Worm (Caenorhabditis elegans) whole organism, late embryonic: ENCODE results near the gene Y69A2AR.23.

Source experiments
- C08G9.2 ChIP-seq: sonication (generic microtip); optimal IDR thresholded peaks from 2 replicates; lab custom pipeline; 2016; ENCODE audit warnings: mild to moderate bottlenecking, missing genetic modification characterization, moderate library complexity, missing compliant biosample characterization
- K09A11.1 ChIP-seq: sonication (generic microtip); optimal IDR thresholded peaks from 2 replicates; lab custom pipeline; 2017; ENCODE audit warnings: antibody characterized with exemption, mild to moderate bottlenecking, missing genetic modification characterization, missing compliant biosample characterization; ENCODE audit not compliant: insufficient read depth
- T23F11.4 ChIP-seq: fragments of 200-800 bp; sonication (Bioruptor generic); optimal IDR thresholded peaks from 2 replicates; lab custom pipeline; 2018; ENCODE audit warnings: mild to moderate bottlenecking, missing genetic modification characterization, missing compliant biosample characterization
- ahr-1 ChIP-seq: sonication (generic microtip); optimal IDR thresholded peaks from 2 replicates; lab custom pipeline; 2016; ENCODE audit warnings: missing genetic modification characterization, missing compliant biosample characterization
- ama-1 ChIP-seq: fragments of 150-350 bp; optimal IDR thresholded peaks from 2 replicates; lab custom pipeline; 2014
- ceh-14 ChIP-seq: sonication (generic microtip); optimal IDR thresholded peaks from 2 replicates; lab custom pipeline; 2016; ENCODE audit warnings: missing genotype, missing genetic modification characterization, missing compliant biosample characterization
- ceh-18 ChIP-seq: sonication (generic microtip); optimal IDR thresholded peaks from 2 replicates; lab custom pipeline; 2016; ENCODE audit warnings: missing genetic modification characterization, missing compliant biosample characterization
- ceh-22 ChIP-seq: sonication (generic microtip); optimal IDR thresholded peaks from 2 replicates; lab custom pipeline; 2017; ENCODE audit warnings: missing biosample characterization, missing genetic modification characterization
- ceh-24 ChIP-seq: sonication (generic microtip); optimal IDR thresholded peaks from 2 replicates; lab custom pipeline; 2016; ENCODE audit warnings: mild to moderate bottlenecking, missing genetic modification characterization, missing compliant biosample characterization
- ceh-30 ChIP-seq: fragments of 150-350 bp; optimal IDR thresholded peaks from 2 replicates; lab custom pipeline; 2014; ENCODE audit warnings: missing biosample characterization, missing genetic modification characterization
- ceh-31 ChIP-seq: sonication (generic microtip); optimal IDR thresholded peaks from 2 replicates; lab custom pipeline; 2016; ENCODE audit warnings: missing genetic modification characterization, missing compliant biosample characterization
- ceh-45 ChIP-seq: fragments of 200-800 bp; sonication (Bioruptor generic); IDR thresholded peaks from 2 replicates; pipeline ENCODE4 v1.3.6; 2022; ENCODE audit warnings: missing genetic modification reagents, missing genetic modification characterization, missing compliant biosample characterization
- ceh-48 ChIP-seq: sonication (generic microtip); optimal IDR thresholded peaks from 2 replicates; lab custom pipeline; 2016; ENCODE audit warnings: missing genetic modification characterization, inconsistent platforms, missing compliant biosample characterization
- ceh-6 ChIP-seq: fragments of 200-800 bp; sonication (Bioruptor generic); optimal IDR thresholded peaks from 2 replicates; lab custom pipeline; 2018; ENCODE audit warnings: mild to moderate bottlenecking, missing genetic modification characterization, missing compliant biosample characterization
- che-1 ChIP-seq: sonication (generic microtip); optimal IDR thresholded peaks from 2 replicates; lab custom pipeline; 2016; ENCODE audit warnings: mild to moderate bottlenecking, missing genetic modification characterization, missing compliant biosample characterization
- dve-1 ChIP-seq: sonication (generic microtip); optimal IDR thresholded peaks from 2 replicates; lab custom pipeline; 2017; ENCODE audit warnings: antibody characterized with exemption, mild to moderate bottlenecking, missing genetic modification characterization, missing compliant biosample characterization
- elt-2 ChIP-seq: sonication (generic microtip); optimal IDR thresholded peaks from 2 replicates; lab custom pipeline; 2016; ENCODE audit warnings: missing genetic modification reagents, missing genetic modification characterization, missing compliant biosample characterization
- elt-4 ChIP-seq: sonication (generic microtip); optimal IDR thresholded peaks from 2 replicates; lab custom pipeline; 2016; ENCODE audit warnings: missing genetic modification characterization, missing compliant biosample characterization
- ets-4 ChIP-seq: sonication (generic microtip); optimal IDR thresholded peaks from 2 replicates; lab custom pipeline; 2016; ENCODE audit warnings: missing genetic modification characterization, missing compliant biosample characterization
- eyg-1 ChIP-seq: sonication (generic microtip); optimal IDR thresholded peaks from 2 replicates; lab custom pipeline; 2016; ENCODE audit warnings: missing genotype, missing genetic modification characterization, missing compliant biosample characterization
- fax-1 ChIP-seq: sonication (generic microtip); optimal IDR thresholded peaks from 2 replicates; lab custom pipeline; 2016; ENCODE audit warnings: missing genotype, missing genetic modification characterization, missing compliant biosample characterization
- gmeb-2 ChIP-seq: sonication (generic microtip); optimal IDR thresholded peaks from 2 replicates; lab custom pipeline; 2016; ENCODE audit warnings: missing genetic modification characterization, inconsistent platforms, missing compliant biosample characterization
- hlh-15 ChIP-seq: sonication (generic microtip); optimal IDR thresholded peaks from 2 replicates; lab custom pipeline; 2016; ENCODE audit warnings: missing genetic modification characterization, missing compliant biosample characterization
- hlh-30 ChIP-seq: sonication (generic microtip); optimal IDR thresholded peaks from 2 replicates; lab custom pipeline; 2017; ENCODE audit warnings: antibody characterized with exemption, missing genetic modification characterization, missing compliant biosample characterization; ENCODE audit not compliant: insufficient read depth
- hlh-8 ChIP-seq: sonication (generic microtip); optimal IDR thresholded peaks from 2 replicates; lab custom pipeline; 2016; ENCODE audit warnings: missing genotype, missing genetic modification characterization, missing compliant biosample characterization
- lin-11 ChIP-seq: fragments of 200-800 bp; sonication (Bioruptor generic); optimal IDR thresholded peaks from 2 replicates; lab custom pipeline; 2018; ENCODE audit warnings: mild to moderate bottlenecking, missing genetic modification characterization, missing compliant biosample characterization
- madf-2 ChIP-seq: sonication (generic microtip); optimal IDR thresholded peaks from 2 replicates; lab custom pipeline; 2017; ENCODE audit warnings: missing genetic modification characterization, missing compliant biosample characterization
- mec-3 ChIP-seq: sonication (generic microtip); optimal IDR thresholded peaks from 2 replicates; lab custom pipeline; 2016; ENCODE audit warnings: borderline replicate concordance, missing genetic modification characterization, missing compliant biosample characterization
- nfya-1 ChIP-seq: sonication (generic microtip); optimal IDR thresholded peaks from 2 replicates; lab custom pipeline; 2017; ENCODE audit warnings: missing genetic modification characterization, mild to moderate bottlenecking, missing compliant biosample characterization, antibody characterized with exemption, moderate library complexity
- npax-4 ChIP-seq: sonication (generic microtip); optimal IDR thresholded peaks from 2 replicates; lab custom pipeline; 2016; ENCODE audit warnings: missing genetic modification characterization, missing compliant biosample characterization
- pag-3 ChIP-seq: sonication (generic microtip); optimal IDR thresholded peaks from 2 replicates; lab custom pipeline; 2016; ENCODE audit warnings: missing compliant biosample characterization, missing genetic modification characterization, borderline replicate concordance
- pax-1 ChIP-seq: fragments of 150-350 bp; optimal IDR thresholded peaks from 2 replicates; lab custom pipeline; 2014; ENCODE audit warnings: missing biosample characterization, missing genetic modification characterization
- pha-2 ChIP-seq: sonication (generic microtip); optimal IDR thresholded peaks from 2 replicates; lab custom pipeline; 2017; ENCODE audit warnings: mild to moderate bottlenecking, missing genetic modification characterization, missing compliant biosample characterization
- pqm-1 ChIP-seq: sonication (generic microtip); optimal IDR thresholded peaks from 2 replicates; lab custom pipeline; 2016; ENCODE audit warnings: missing genetic modification characterization, missing compliant biosample characterization
- ref-2 ChIP-seq: sonication (generic microtip); optimal IDR thresholded peaks from 2 replicates; lab custom pipeline; 2016; ENCODE audit warnings: missing genetic modification characterization, missing compliant biosample characterization
- sox-2 ChIP-seq: fragments of 200-800 bp; sonication (Bioruptor generic); IDR thresholded peaks from 2 replicates; pipeline ENCODE4 v1.3.6; 2022; ENCODE audit warnings: missing genetic modification reagents, missing genetic modification characterization, missing compliant biosample characterization
- sox-4 ChIP-seq: sonication (generic microtip); optimal IDR thresholded peaks from 2 replicates; lab custom pipeline; 2017; ENCODE audit warnings: mild to moderate bottlenecking, missing genetic modification characterization, inconsistent platforms, missing compliant biosample characterization
- syd-9 ChIP-seq: sonication (generic microtip); optimal IDR thresholded peaks from 2 replicates; lab custom pipeline; 2016; ENCODE audit warnings: mild to moderate bottlenecking, missing genetic modification characterization, moderate library complexity, missing compliant biosample characterization
- tbx-2 ChIP-seq: sonication (generic microtip); optimal IDR thresholded peaks from 2 replicates; lab custom pipeline; 2016; ENCODE audit warnings: missing genetic modification characterization, missing compliant biosample characterization
- unc-3 ChIP-seq, 2 experiments: fragments of 200-800 bp in 1 of 2; sonication (Bioruptor generic) in 1 of 2; sonication (generic microtip) in 1 of 2; conservative IDR thresholded peaks in 1 of 2; optimal IDR thresholded peaks in 1 of 2; 2 replicates each; pipeline versions ENCODE4 v1.3.6 to Lab custom; 2016 to 2022; ENCODE audit warnings: missing compliant biosample characterization in 2 of 2, missing genetic modification characterization in 2 of 2, missing genetic modification reagents in 1 of 2
- zip-5 ChIP-seq: sonication (generic microtip); optimal IDR thresholded peaks from 2 replicates; lab custom pipeline; 2016; ENCODE audit warnings: missing genetic modification characterization, missing compliant biosample characterization

Gene Y69A2AR.23

ce11 chrIV:2563969-2564368, 12.5 kb upstream of the Y69A2AR.23 start, which contains the start of gene Y69A2AR.24:
Y69A2AR.24 (minus strand) TSS chrIV:2564069.
- TF ChIP-seq tbx-2 (tag; lab: Kevin White, UChicago) (no peak), fax-1 (tag; lab: Kevin White, UChicago) (no peak), ama-1 (lab: Kevin White, UChicago) (no peak), sox-2 (GFP tag; lab: Robert Waterston, UW) (no peak), ets-4 (no peak), pag-3 (tag; lab: Kevin White, UChicago) (no peak)

- TF ChIP-seq gmeb-2: no peak
- no peak for TF ChIP-seq npax-4 (tag; lab: Kevin White, UChicago)
- TF ChIP-seq ceh-24 (tag; lab: Kevin White, UChicago): no peak
- no peak for TF ChIP-seq ceh-18 (tag; lab: Kevin White, UChicago)
- TF ChIP-seq nfya-1 (tag; lab: Kevin White, UChicago): no peak
- no peak for TF ChIP-seq tbx-2 (tag; lab: Kevin White, UChicago)
- TF ChIP-seq ceh-30: no peak
- TF ChIP-seq ceh-22: no peak
- no peak for TF ChIP-seq elt-4
- TF ChIP-seq, all 69 proteins: peak for 0
Measured at ce11 chrIV:2562071-2562470, 10.6 kb upstream of the Y69A2AR.23 start, which contains the start of gene Y69A2AR.50. Y69A2AR.50 (plus strand) TSS chrIV:2562371.

ce11 chrIV:2561358-2561757, 9.9 kb upstream of the Y69A2AR.23 start, which contains the start of gene Y69A2AR.46:
Y69A2AR.46 (plus strand) TSS chrIV:2561658.
- no peak for TF ChIP-seq sox-4 (tag; lab: Kevin White, UChicago)
- no peak for TF ChIP-seq hlh-15
- TF ChIP-seq ceh-45 (GFP tag; lab: Robert Waterston, UW): no peak
- no peak for TF ChIP-seq che-1 (tag; lab: Kevin White, UChicago)
- no peak for TF ChIP-seq fax-1 (tag; lab: Kevin White, UChicago)
- TF ChIP-seq T23F11.4: no peak
- TF ChIP-seq ceh-48: no peak

ce11 chrIV:2556211-2556610, 4.7 kb upstream of the Y69A2AR.23 start:
- TF ChIP-seq hlh-15 (no peak), ets-4 (no peak), pqm-1 (tag; lab: Kevin White, UChicago) (no peak), ahr-1 (no peak), ref-2 (tag; lab: Kevin White, UChicago) (no peak), zip-5 (tag; lab: Kevin White, UChicago) (no peak), syd-9 (tag; lab: Kevin White, UChicago) (no peak), ceh-48 (no peak), lin-11 (tag; lab: Kevin White, UChicago) (no peak), ceh-30 (no peak)

- TF ChIP-seq hlh-8 (tag; lab: Kevin White, UChicago): no peak
- TF ChIP-seq syd-9 (tag; lab: Kevin White, UChicago): no peak
- no peak for TF ChIP-seq ceh-30
- no peak for TF ChIP-seq pha-2
- no peak for TF ChIP-seq fax-1 (tag; lab: Kevin White, UChicago)
- TF ChIP-seq ceh-31 (tag; lab: Kevin White, UChicago): no peak
- TF ChIP-seq pax-1 (tag; lab: Kevin White, UChicago): no peak
- TF ChIP-seq ceh-14: no peak
- TF ChIP-seq ceh-24 (tag; lab: Kevin White, UChicago): no peak
- TF ChIP-seq pag-3 (tag; lab: Kevin White, UChicago): no peak
- TF ChIP-seq mec-3 (tag; lab: Kevin White, UChicago): no peak
- TF ChIP-seq, all 69 proteins: peak for 0
Measured at ce11 chrIV:2552855-2553254, 1.4 kb upstream of the Y69A2AR.23 start.

- TF ChIP-seq hlh-30 (no peak), pag-3 (tag; lab: Kevin White, UChicago) (no peak), ceh-6 (no peak), C08G9.2 (tag; lab: Kevin White, UChicago) (no peak), elt-2 (tag; lab: Kevin White, UChicago) (no peak), pqm-1 (tag; lab: Kevin White, UChicago) (no peak), K09A11.1 (no peak), syd-9 (tag; lab: Kevin White, UChicago) (no peak), npax-4 (tag; lab: Kevin White, UChicago) (no peak), unc-3 (GFP tag; conservative IDR thresholded peaks at IDR 0.05; lab: Robert Waterston, UW) (no peak), unc-3 (tag; optimal IDR thresholded peaks at IDR 0.05; lab: Kevin White, UChicago) (no peak), sox-4 (tag; lab: Kevin White, UChicago) (no peak), eyg-1 (no peak), ref-2 (tag; lab: Kevin White, UChicago) (no peak), dve-1 (tag; lab: Kevin White, UChicago) (no peak), ceh-14 (no peak), madf-2 (tag; lab: Kevin White, UChicago) (no peak)
- TF ChIP-seq, all 69 proteins: peak for 0
Measured at ce11 chrIV:2552276-2552675, 792 bp upstream of the Y69A2AR.23 start.
